Fruit fly (Drosophila melanogaster): ENCODE results near the gene AttD.
A peak's percentile ranks its signal among the peaks of the same experiment; 100 is the strongest.

Gene AttD

dm6 chr3R:17646102-17647050, 21.3 kb downstream of the AttD start (continued):
- peak; percentile 19 for TF ChIP-seq pros (GFP tag; optimal IDR thresholded peaks at IDR 0.05)
- TF ChIP-seq lilli (GFP tag; optimal IDR thresholded peaks at IDR 0.05), result peak; percentile 10
- no peak for TF ChIP-seq gcm2 (GFP tag; optimal IDR thresholded peaks at IDR 0.05)
- peak; percentile 90 for TF ChIP-seq pfk (GFP tag; optimal IDR thresholded peaks at IDR 0.05)
- no peak for TF ChIP-seq wdn (GFP tag; IDR thresholded peaks at IDR 0.05)
- no peak for TF ChIP-seq tx (GFP tag; optimal IDR thresholded peaks at IDR 0.05)
- TF ChIP-seq Spps (tag; optimal IDR thresholded peaks at IDR 0.05), result no peak
- peak; percentile 37; the same call in 1 of the 2 replicates for TF ChIP-seq sob (GFP tag; IDR thresholded peaks at IDR 0.05)
- TF ChIP-seq HmgZ (tag; optimal IDR thresholded peaks at IDR 0.05), result no peak
- TF ChIP-seq wek (GFP tag; optimal IDR thresholded peaks at IDR 0.05), result no peak
- no peak for TF ChIP-seq CG10209 (GFP tag; optimal IDR thresholded peaks at IDR 0.05)
- TF ChIP-seq Tbp (GFP tag; optimal IDR thresholded peaks at IDR 0.05), result no peak
- TF ChIP-seq ro (GFP tag; IDR thresholded peaks at IDR 0.05), result no peak
- no peak for TF ChIP-seq CG1233 (GFP tag; optimal IDR thresholded peaks at IDR 0.05)
- TF ChIP-seq CG34422 (GFP tag; IDR thresholded peaks at IDR 0.05), result 0 out of 3 replicates have a peak, but pooled peaks have one; percentile 9
- TF ChIP-seq Abd-B (GFP tag; optimal IDR thresholded peaks at IDR 0.05), result no peak
- TF ChIP-seq otp (GFP tag; IDR thresholded peaks at IDR 0.05), result no peak
- TF ChIP-seq lmd (GFP tag; IDR thresholded peaks at IDR 0.05), result no peak
- TF ChIP-seq CG16815 (GFP tag; optimal IDR thresholded peaks at IDR 0.05), result no peak
- TF ChIP-seq Ptx1 (GFP tag; IDR thresholded peaks at IDR 0.05), result no peak
- TF ChIP-seq Scr (GFP tag; IDR thresholded peaks at IDR 0.05; ENCODE audit: partially characterized antibody), result peak; percentile 72
- no peak for TF ChIP-seq ssp (GFP tag; IDR thresholded peaks at IDR 0.05)
- TF ChIP-seq hb (GFP tag; IDR thresholded peaks at IDR 0.05; ENCODE audit: partially characterized antibody), result peak; percentile 60; the same call in 1 of the 3 replicates
- TF ChIP-seq dmrt11E (tag; optimal IDR thresholded peaks at IDR 0.05), result no peak
- peak; percentile 46; the same call in 1 of the 2 replicates for TF ChIP-seq ara (GFP tag; IDR thresholded peaks at IDR 0.05)
- TF ChIP-seq so (GFP tag; IDR thresholded peaks at IDR 0.05), result no peak
- TF ChIP-seq fru (optimal IDR thresholded peaks at IDR 0.05), result no peak
- no peak for TF ChIP-seq Drgx (GFP tag; IDR thresholded peaks at IDR 0.05)
- no peak for TF ChIP-seq shn (GFP tag; optimal IDR thresholded peaks at IDR 0.05)
- TF ChIP-seq CG12071 (GFP tag; optimal IDR thresholded peaks at IDR 0.05), result no peak
- TF ChIP-seq peb (GFP tag; IDR thresholded peaks at IDR 0.05), result no peak
- no peak for TF ChIP-seq CG11456 (GFP tag; IDR thresholded peaks at IDR 0.05)
- TF ChIP-seq CG6272 (GFP tag; IDR thresholded peaks at IDR 0.05), result 0 out of 2 replicates have a peak, but pooled peaks have one; percentile 15
- no peak for TF ChIP-seq TFAM (GFP tag; optimal IDR thresholded peaks at IDR 0.05)
- no peak for TF ChIP-seq Dip3 (GFP tag; optimal IDR thresholded peaks at IDR 0.05)
- TF ChIP-seq HLHmδ (GFP tag; optimal IDR thresholded peaks at IDR 0.05), result no peak
- TF ChIP-seq da (GFP tag; optimal IDR thresholded peaks at IDR 0.05), result no peak
- TF ChIP-seq CG14441 (GFP tag; IDR thresholded peaks at IDR 0.05), result no peak
- no peak for TF ChIP-seq Fer1 (GFP tag; optimal IDR thresholded peaks at IDR 0.05)
- peak; percentile 34; the same call in 1 of the 2 replicates for TF ChIP-seq slbo (GFP tag; IDR thresholded peaks at IDR 0.05)
- no peak for TF ChIP-seq CG6175 (GFP tag; IDR thresholded peaks at IDR 0.05)
- TF ChIP-seq abd-A (tag; optimal IDR thresholded peaks at IDR 0.05), result peak; percentile 22
- TF ChIP-seq CG17829 (tag; optimal IDR thresholded peaks at IDR 0.05), result no peak
- TF ChIP-seq CG34224 (GFP tag; IDR thresholded peaks at IDR 0.05; ENCODE audit: partially characterized antibody), result peak; percentile 46; the same call in 1 of the 3 replicates
- no peak for TF ChIP-seq CG11093 (GFP tag; IDR thresholded peaks at IDR 0.05)
- no peak for TF ChIP-seq CG8924 (tag; optimal IDR thresholded peaks at IDR 0.05)
- TF ChIP-seq jumu (GFP tag; optimal IDR thresholded peaks at IDR 0.05), result no peak
- TF ChIP-seq zen2 (GFP tag; IDR thresholded peaks at IDR 0.05; ENCODE audit: partially characterized antibody), result no peak; the same call in 2 of the 3 replicates
- TF ChIP-seq disco-r (GFP tag; optimal IDR thresholded peaks at IDR 0.05), result no peak
- no peak for TF ChIP-seq GATAe (GFP tag; conservative IDR thresholded peaks at IDR 0.05)
